Worm (Caenorhabditis elegans): ENCODE results near the gene M79.2.

Gene M79.2

ce11 chrX:10635608-10636007, 7.0 kb upstream of the M79.2 start, which contains the start of gene daf-12:
daf-12 (plus strand) TSS chrX:10635908.
- no peak for TF ChIP-seq C34F6.9 (tag; optimal IDR thresholded peaks at IDR 0.05)
- no peak for TF ChIP-seq elt-1 (tag; optimal IDR thresholded peaks at IDR 0.05)
- TF ChIP-seq unc-55 (GFP tag; optimal IDR thresholded peaks at IDR 0.05) = no peak
- TF ChIP-seq dmd-4 (tag; optimal IDR thresholded peaks at IDR 0.05) = no peak
- no peak for TF ChIP-seq sem-4 (tag; optimal IDR thresholded peaks at IDR 0.05)
- no peak for TF ChIP-seq nhr-129 (tag; optimal IDR thresholded peaks at IDR 0.05)
- TF ChIP-seq sma-3 (GFP tag; optimal IDR thresholded peaks at IDR 0.05) = no peak
- no peak for TF ChIP-seq nhr-23 (tag; optimal IDR thresholded peaks at IDR 0.05)
- no peak for TF ChIP-seq blmp-1 (tag; optimal IDR thresholded peaks at IDR 0.05; ENCODE audit: insufficient read depth)
- TF ChIP-seq sma-9 (GFP tag; optimal IDR thresholded peaks at IDR 0.05) = no peak
- no peak for TF ChIP-seq sma-9 (tag; optimal IDR thresholded peaks at IDR 0.05)
- TF ChIP-seq fos-1 (tag; optimal IDR thresholded peaks at IDR 0.05) = no peak
- TF ChIP-seq R02D3.7 (tag; optimal IDR thresholded peaks at IDR 0.05) = no peak
- no peak for TF ChIP-seq nhr-11 (tag; optimal IDR thresholded peaks at IDR 0.05)
- TF ChIP-seq snpc-4 (tag; optimal IDR thresholded peaks at IDR 0.05) = no peak
- TF ChIP-seq nhr-237 (tag; optimal IDR thresholded peaks at IDR 0.05) = no peak
- TF ChIP-seq ztf-4 (tag; optimal IDR thresholded peaks at IDR 0.05) = no peak
- TF ChIP-seq mbf-1 (tag; optimal IDR thresholded peaks at IDR 0.05) = no peak
- TF ChIP-seq unc-62 (GFP tag; optimal IDR thresholded peaks at IDR 0.05) = no peak
- TF ChIP-seq mab-5 (tag; optimal IDR thresholded peaks at IDR 0.05) = no peak

- TF ChIP-seq nhr-23 (tag; optimal IDR thresholded peaks at IDR 0.05) (no peak), lin-39 (tag; optimal IDR thresholded peaks at IDR 0.05) (no peak), fos-1 (tag; optimal IDR thresholded peaks at IDR 0.05) (peak; percentile 8), lin-11 (tag; optimal IDR thresholded peaks at IDR 0.05) (no peak), mdl-1 (tag; optimal IDR thresholded peaks at IDR 0.05) (no peak), elt-1 (tag; optimal IDR thresholded peaks at IDR 0.05) (no peak), zag-1 (tag; optimal IDR thresholded peaks at IDR 0.05) (no peak)
Observed at ce11 chrX:10631873-10632272, 3.3 kb upstream of the M79.2 start.

ce11 chrX:10630952-10631351, 2.3 kb upstream of the M79.2 start:
- TF ChIP-seq sem-4 (tag; optimal IDR thresholded peaks at IDR 0.05) (no peak), nhr-10 (tag; optimal IDR thresholded peaks at IDR 0.05) (no peak), mbf-1 (tag; optimal IDR thresholded peaks at IDR 0.05) (no peak), mdl-1 (tag; optimal IDR thresholded peaks at IDR 0.05) (no peak), skn-1 (tag; optimal IDR thresholded peaks at IDR 0.05) (no peak), nhr-6 (tag; optimal IDR thresholded peaks at IDR 0.05) (no peak), unc-39 (tag; optimal IDR thresholded peaks at IDR 0.05) (no peak), unc-62 (GFP tag; optimal IDR thresholded peaks at IDR 0.05) (no peak), gmeb-1 (tag; optimal IDR thresholded peaks at IDR 0.05) (no peak), lin-11 (tag; optimal IDR thresholded peaks at IDR 0.05) (no peak), elt-3 (tag; optimal IDR thresholded peaks at IDR 0.05) (no peak), R02D3.7 (tag; optimal IDR thresholded peaks at IDR 0.05) (no peak), elt-1 (tag; optimal IDR thresholded peaks at IDR 0.05) (no peak)

ce11 chrX:10630059-10630791, 1.6 kb upstream of the M79.2 start:
- no peak for TF ChIP-seq ceh-16 (tag; optimal IDR thresholded peaks at IDR 0.05)
- TF ChIP-seq lsy-2 (tag; optimal IDR thresholded peaks at IDR 0.05) = no peak
- no peak for TF ChIP-seq elt-1 (tag; optimal IDR thresholded peaks at IDR 0.05)
- TF ChIP-seq lin-13 (GFP tag; optimal IDR thresholded peaks at IDR 0.05) = no peak
- TF ChIP-seq gmeb-1 (tag; optimal IDR thresholded peaks at IDR 0.05) = peak; percentile 22
- TF ChIP-seq sma-9 (GFP tag; optimal IDR thresholded peaks at IDR 0.05) = peak; percentile 58
- TF ChIP-seq sma-9 (tag; optimal IDR thresholded peaks at IDR 0.05) = no peak
- peak; percentile 69 for TF ChIP-seq fos-1 (tag; optimal IDR thresholded peaks at IDR 0.05)
- TF ChIP-seq nhr-21 (tag; optimal IDR thresholded peaks at IDR 0.05) = peak; percentile 21
- peak; percentile 84 for TF ChIP-seq nhr-25 (tag; optimal IDR thresholded peaks at IDR 0.05)
- TF ChIP-seq crh-2 (tag; optimal IDR thresholded peaks at IDR 0.05) = peak; percentile 47
- peak; percentile 76 for TF ChIP-seq sma-3 (GFP tag; optimal IDR thresholded peaks at IDR 0.05)
